Fruit fly (Drosophila melanogaster): ENCODE data around the gene mrn.
A peak's percentile ranks its signal among the peaks of the same experiment; 100 is the strongest.

mrn gene

dm6 chr3L:15544455-15545415 lies 35.6 kb downstream of the mrn start:
- TF ChIP-seq lola (GFP tag; optimal IDR thresholded peaks at IDR 0.05) (no peak), GATAd (GFP tag; optimal IDR thresholded peaks at IDR 0.05) (no peak), Hr83 (GFP tag; optimal IDR thresholded peaks at IDR 0.05; ENCODE audit: poor library complexity, severe bottlenecking) (no peak), Mio (GFP tag; optimal IDR thresholded peaks at IDR 0.05) (no peak), usp (GFP tag; optimal IDR thresholded peaks at IDR 0.05) (no peak), Hr78 (GFP tag; optimal IDR thresholded peaks at IDR 0.05) (no peak), pan (optimal IDR thresholded peaks at IDR 0.05) (no peak), OdsH (GFP tag; optimal IDR thresholded peaks at IDR 0.05) (peak; percentile 12), sage (GFP tag; optimal IDR thresholded peaks at IDR 0.05) (no peak), tai (GFP tag; optimal IDR thresholded peaks at IDR 0.05) (no peak), h (GFP tag; optimal IDR thresholded peaks at IDR 0.05) (no peak), Hnf4 (GFP tag; optimal IDR thresholded peaks at IDR 0.05) (peak; percentile 0), dl (GFP tag; optimal IDR thresholded peaks at IDR 0.05; ENCODE audit: insufficient read depth in 1 of 2, partially characterized antibody in 2 of 2) (no peak), Abd-B (GFP tag; optimal IDR thresholded peaks at IDR 0.05) (no peak), ey (GFP tag; optimal IDR thresholded peaks at IDR 0.05) (peak; percentile 37), rgr (GFP tag; optimal IDR thresholded peaks at IDR 0.05) (peak; percentile 20), Dfd (GFP tag; optimal IDR thresholded peaks at IDR 0.05) (no peak), sv (GFP tag; optimal IDR thresholded peaks at IDR 0.05) (no peak), CG32264 (GFP tag; optimal IDR thresholded peaks at IDR 0.05) (no peak), fru (GFP tag; optimal IDR thresholded peaks at IDR 0.05) (peak; percentile 37), br (GFP tag; optimal IDR thresholded peaks at IDR 0.05) (peak; percentile 21), Myc (optimal IDR thresholded peaks at IDR 0.05) (no peak), psq (GFP tag; optimal IDR thresholded peaks at IDR 0.05) (peak; percentile 53), Sp1 (GFP tag; optimal IDR thresholded peaks at IDR 0.05) (peak; percentile 16), CG9705 (GFP tag; optimal IDR thresholded peaks at IDR 0.05) (no peak), N (GFP tag; optimal IDR thresholded peaks at IDR 0.05) (no peak), foxo (GFP tag; optimal IDR thresholded peaks at IDR 0.05) (peak in 1 of 2 experiments; percentile 39), Dif (GFP tag; optimal IDR thresholded peaks at IDR 0.05; ENCODE audit: partially characterized antibody) (no peak), woc (GFP tag; optimal IDR thresholded peaks at IDR 0.05) (peak; percentile 39), dsf (GFP tag; optimal IDR thresholded peaks at IDR 0.05; ENCODE audit: borderline replicate concordance) (no peak), HLH106 (tag; optimal IDR thresholded peaks at IDR 0.05) (peak; percentile 35), Vsx2 (GFP tag; optimal IDR thresholded peaks at IDR 0.05; ENCODE audit: partially characterized antibody) (no peak), Jra (GFP tag; optimal IDR thresholded peaks at IDR 0.05) (no peak), Rel (GFP tag; optimal IDR thresholded peaks at IDR 0.05) (no peak), Rel (tag; optimal IDR thresholded peaks at IDR 0.05) (peak; percentile 53), CrebA (GFP tag; optimal IDR thresholded peaks at IDR 0.05; ENCODE audit: borderline replicate concordance) (no peak), jim (GFP tag; optimal IDR thresholded peaks at IDR 0.05) (peak; percentile 15), brk (GFP tag; optimal IDR thresholded peaks at IDR 0.05) (no peak), dmrt93B (GFP tag; optimal IDR thresholded peaks at IDR 0.05) (no peak)

- TF ChIP-seq Dif (GFP tag; optimal IDR thresholded peaks at IDR 0.05; ENCODE audit: partially characterized antibody) (no peak), CG32264 (GFP tag; optimal IDR thresholded peaks at IDR 0.05) (no peak)
Measured at dm6 chr3L:15543467-15543866, 36.9 kb downstream of the mrn start.

All from whole organism, wandering third instar larva.